Worm (Caenorhabditis elegans): Measurements from ENCODE around the gene str-231.

The str-231 gene

DNA sequence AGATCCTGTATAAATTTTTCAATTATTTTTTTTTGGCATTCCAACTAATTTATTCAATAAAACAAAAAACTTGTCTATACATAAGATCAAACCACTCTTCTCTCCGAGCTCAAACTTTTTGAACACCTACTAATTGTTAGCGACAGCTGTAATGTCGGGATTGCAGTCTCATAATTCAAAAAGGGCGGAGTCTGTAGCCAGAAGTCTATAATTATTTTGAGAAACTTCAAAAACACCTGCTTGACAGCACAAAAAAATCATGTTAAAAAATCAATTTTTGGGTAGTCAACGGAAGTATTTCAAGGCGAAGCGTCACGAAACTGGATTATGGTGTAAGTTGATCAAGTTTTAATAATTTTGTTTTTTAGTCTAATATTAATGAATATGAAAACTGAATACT lies 12.6 kb upstream of the str-231 start, which contains the start of gene srx-44:
TSS of gene srx-44 (plus strand) at position 301 of the 400 bp plus-strand sequence.
- no peak for TF ChIP-seq lin-11 (tag; optimal IDR thresholded peaks at IDR 0.05)
- TF ChIP-seq sma-3 (GFP tag; optimal IDR thresholded peaks at IDR 0.05) = no peak
- no peak for TF ChIP-seq blmp-1 (tag; optimal IDR thresholded peaks at IDR 0.05; ENCODE audit: insufficient read depth)
- TF ChIP-seq sem-4 (tag; optimal IDR thresholded peaks at IDR 0.05) = no peak
- TF ChIP-seq nhr-11 (tag; optimal IDR thresholded peaks at IDR 0.05) = no peak
- no peak for TF ChIP-seq alr-1 (tag; optimal IDR thresholded peaks at IDR 0.05)
- no peak for TF ChIP-seq R02D3.7 (tag; optimal IDR thresholded peaks at IDR 0.05)
- no peak for TF ChIP-seq lin-39 (tag; optimal IDR thresholded peaks at IDR 0.05)
- no peak for TF ChIP-seq nhr-77 (tag; optimal IDR thresholded peaks at IDR 0.05)
- no peak for TF ChIP-seq aly-2 (tag; optimal IDR thresholded peaks at IDR 0.05)
- no peak for TF ChIP-seq F13H6.1 (tag; optimal IDR thresholded peaks at IDR 0.05)
- no peak for TF ChIP-seq ceh-16 (tag; optimal IDR thresholded peaks at IDR 0.05)
- TF ChIP-seq dmd-4 (tag; optimal IDR thresholded peaks at IDR 0.05) = no peak
- TF ChIP-seq snpc-4 (tag; optimal IDR thresholded peaks at IDR 0.05) = no peak

DNA sequence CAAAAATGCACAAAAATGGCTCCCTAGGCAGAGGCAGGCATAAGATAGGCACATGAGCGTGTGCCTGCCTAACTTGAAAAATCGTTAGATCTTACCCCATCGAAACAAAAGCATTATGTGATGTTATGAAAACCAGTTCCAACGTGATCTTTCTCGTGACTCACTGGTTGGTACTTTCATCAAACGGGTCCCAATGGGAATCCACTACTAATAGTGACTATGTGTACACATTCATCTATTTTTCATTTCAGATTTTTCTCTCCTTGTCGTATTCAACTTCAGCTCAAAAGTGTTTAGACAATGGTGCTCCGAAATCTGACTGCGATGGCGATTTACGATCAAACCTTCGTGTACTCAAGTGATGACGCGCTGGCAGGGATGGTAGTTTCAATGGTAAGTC lies 10.3 kb upstream of the str-231 start, which contains the start of gene srx-43:
TSS of gene srx-43 (plus strand) at position 301 of the 400 bp plus-strand sequence.
- no peak for TF ChIP-seq Y55F3AM.14 (GFP tag; optimal IDR thresholded peaks at IDR 0.05)
- no peak for TF ChIP-seq F13H6.1 (tag; optimal IDR thresholded peaks at IDR 0.05)

DNA sequence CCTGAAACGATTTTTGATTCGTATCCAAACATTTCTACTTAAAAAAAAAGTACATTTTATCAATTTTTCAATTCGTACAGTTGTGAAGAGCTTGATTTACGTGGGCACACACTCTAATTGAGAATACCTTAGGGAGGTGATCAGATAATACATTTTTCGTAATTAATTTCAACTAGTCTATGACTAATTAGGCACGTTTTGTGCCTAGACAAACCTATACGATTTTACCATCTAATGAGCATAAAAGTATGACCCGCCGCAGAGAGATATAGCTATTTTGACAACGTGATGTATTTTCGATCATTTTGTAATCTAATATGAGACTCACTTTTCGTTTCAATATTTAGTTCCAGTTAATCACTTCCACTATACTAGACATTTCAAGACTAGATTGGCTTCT lies 9.6 kb upstream of the str-231 start:
- TF ChIP-seq R02D3.7 (tag; optimal IDR thresholded peaks at IDR 0.05) = no peak

DNA sequence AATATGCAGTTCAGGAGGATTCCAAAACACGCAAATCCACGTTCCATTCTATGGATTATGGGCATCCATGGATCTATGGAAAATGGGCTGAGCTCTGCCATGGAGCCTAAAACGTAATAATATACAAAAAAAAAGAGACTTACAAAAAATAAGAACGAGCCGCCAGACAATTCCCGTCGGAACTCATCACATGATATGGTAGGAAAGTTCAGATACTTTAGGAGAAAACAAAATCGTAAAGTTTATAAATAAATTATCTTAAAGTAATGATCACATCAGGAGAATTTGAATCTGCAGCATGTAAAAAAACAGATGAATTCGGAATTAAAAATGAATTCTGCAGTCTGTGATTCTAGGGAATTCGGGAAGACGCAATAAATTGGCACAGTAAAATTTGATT lies 8.2 kb upstream of the str-231 start, which contains the start of gene str-232:
TSS of gene str-232 (minus strand) at position 101 of the 400 bp plus-strand sequence.
- no peak for TF ChIP-seq ZK546.5 (tag; optimal IDR thresholded peaks at IDR 0.05)
- no peak for TF ChIP-seq unc-55 (GFP tag; optimal IDR thresholded peaks at IDR 0.05)
- TF ChIP-seq sma-3 (GFP tag; optimal IDR thresholded peaks at IDR 0.05) = no peak
- TF ChIP-seq nhr-23 (tag; optimal IDR thresholded peaks at IDR 0.05) = no peak
- TF ChIP-seq nhr-12 (tag; optimal IDR thresholded peaks at IDR 0.05) = no peak
- no peak for TF ChIP-seq mab-5 (tag; optimal IDR thresholded peaks at IDR 0.05)
- TF ChIP-seq ztf-4 (tag; optimal IDR thresholded peaks at IDR 0.05) = no peak
- TF ChIP-seq lsy-2 (tag; optimal IDR thresholded peaks at IDR 0.05) = no peak
- no peak for TF ChIP-seq lin-11 (tag; optimal IDR thresholded peaks at IDR 0.05)
- no peak for TF ChIP-seq gmeb-1 (tag; optimal IDR thresholded peaks at IDR 0.05)
- TF ChIP-seq nhr-129 (tag; optimal IDR thresholded peaks at IDR 0.05) = no peak
- no peak for TF ChIP-seq nhr-77 (tag; optimal IDR thresholded peaks at IDR 0.05)
- no peak for TF ChIP-seq ceh-16 (tag; optimal IDR thresholded peaks at IDR 0.05)
- TF ChIP-seq Y55F3AM.14 (GFP tag; optimal IDR thresholded peaks at IDR 0.05) = no peak
- TF ChIP-seq lin-39 (tag; optimal IDR thresholded peaks at IDR 0.05) = no peak
- no peak for TF ChIP-seq C34F6.9 (tag; optimal IDR thresholded peaks at IDR 0.05)
- TF ChIP-seq egl-27 (tag; optimal IDR thresholded peaks at IDR 0.05) = no peak
- no peak for TF ChIP-seq nhr-6 (tag; optimal IDR thresholded peaks at IDR 0.05)
- TF ChIP-seq mdl-1 (tag; optimal IDR thresholded peaks at IDR 0.05) = no peak
- no peak for TF ChIP-seq fos-1 (tag; optimal IDR thresholded peaks at IDR 0.05)

DNA sequence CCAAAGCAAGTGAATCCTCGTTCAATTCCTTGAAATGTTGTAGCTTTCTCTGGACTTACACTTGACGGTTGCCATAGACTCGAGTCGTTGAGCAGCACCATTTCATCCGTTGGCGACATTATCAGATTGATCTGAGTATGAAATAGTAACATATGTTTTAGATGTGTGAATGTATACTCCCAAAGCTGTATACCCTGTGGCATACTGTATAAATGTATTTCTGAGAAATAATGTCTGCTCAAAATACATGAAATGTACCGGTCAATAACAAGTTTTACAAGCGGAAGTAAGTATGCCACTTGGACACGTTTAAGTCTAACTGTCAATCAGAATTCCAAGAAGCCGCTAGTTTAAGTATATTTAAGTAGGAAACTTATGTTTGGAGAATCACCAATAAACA lies 2.2 kb upstream of the str-231 start, which contains the start of gene str-233:
TSS of gene str-233 (minus strand) at position 101 of the 400 bp plus-strand sequence.
- TF ChIP-seq unc-62 (GFP tag; optimal IDR thresholded peaks at IDR 0.05) (no peak), nhr-77 (tag; optimal IDR thresholded peaks at IDR 0.05) (no peak), nhr-12 (tag; optimal IDR thresholded peaks at IDR 0.05) (no peak), sem-4 (tag; optimal IDR thresholded peaks at IDR 0.05) (no peak), lin-13 (GFP tag; optimal IDR thresholded peaks at IDR 0.05) (no peak), mab-5 (tag; optimal IDR thresholded peaks at IDR 0.05) (no peak), crh-2 (tag; optimal IDR thresholded peaks at IDR 0.05) (no peak), snpc-4 (tag; optimal IDR thresholded peaks at IDR 0.05) (no peak), nhr-237 (tag; optimal IDR thresholded peaks at IDR 0.05) (no peak), ceh-82 (tag; optimal IDR thresholded peaks at IDR 0.05) (no peak), egl-27 (tag; optimal IDR thresholded peaks at IDR 0.05) (no peak), lin-11 (tag; optimal IDR thresholded peaks at IDR 0.05) (no peak), nhr-23 (tag; optimal IDR thresholded peaks at IDR 0.05) (no peak), aly-2 (tag; optimal IDR thresholded peaks at IDR 0.05) (no peak), ceh-16 (tag; optimal IDR thresholded peaks at IDR 0.05) (no peak), ztf-11 (tag; optimal IDR thresholded peaks at IDR 0.05) (no peak), skn-1 (tag; optimal IDR thresholded peaks at IDR 0.05) (no peak)

Data from whole organism, L2 larva.